In the genomic region with DNA sequence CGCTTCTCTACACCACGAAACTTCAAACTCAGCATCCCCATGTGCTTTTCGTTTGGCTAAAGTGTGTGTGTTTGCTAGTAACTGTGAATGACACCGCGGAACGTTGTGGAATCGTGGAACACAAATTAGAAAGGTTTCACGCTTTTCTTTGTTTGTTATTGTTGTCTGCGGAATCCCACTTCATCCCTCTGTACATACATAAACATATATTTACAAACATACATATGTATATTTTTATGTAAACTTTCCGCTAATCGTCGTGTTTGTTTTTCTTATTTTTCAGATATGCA, we compare ENCODE assay signal across 3 fruit fly cellular contexts.
A peak's percentile ranks its signal among the peaks of the same experiment; 100 is the strongest.
TF ChIP-seq lines count a peak whose summit lies in the region.

No protein-coding gene starts in this region.

- no peak for TF ChIP-seq CTCF in whole organism, embryonic (GFP tag; optimal IDR thresholded peaks at IDR 0.05; lab: Kevin White, UChicago)

TF ChIP-seq in whole organism, adult, 20 proteins besides CTCF, POLR2A, EP300 and RAD21:
- no peak for TF ChIP-seq tj (GFP tag; optimal IDR thresholded peaks at IDR 0.05; lab: Kevin White, UChicago)
- peak; percentile 2 for TF ChIP-seq Mnt (GFP tag; optimal IDR thresholded peaks at IDR 0.05; lab: Kevin White, UChicago)
- TF ChIP-seq cnc (optimal IDR thresholded peaks at IDR 0.05; lab: Kevin White, UChicago), result no peak

TF ChIP-seq in whole organism, embryonic, 481 proteins besides CTCF, POLR2A, EP300 and RAD21:
- TF ChIP-seq otp (GFP tag; IDR thresholded peaks at IDR 0.05; lab: Robert Waterston, UW), result no peak
- TF ChIP-seq CG11093 (GFP tag; IDR thresholded peaks at IDR 0.05; lab: Robert Waterston, UW), result no peak
- TF ChIP-seq CG14441 (GFP tag; IDR thresholded peaks at IDR 0.05; lab: Robert Waterston, UW), result no peak
- TF ChIP-seq chinmo (GFP tag; IDR thresholded peaks at IDR 0.05; lab: Robert Waterston, UW; ENCODE audit: partially characterized antibody), result 0 out of 4 replicates have a peak, but pooled peaks have one; percentile 40
- no peak for TF ChIP-seq Myb (GFP tag; optimal IDR thresholded peaks at IDR 0.05; lab: Kevin White, UChicago)
- TF ChIP-seq CG1529 (GFP tag; optimal IDR thresholded peaks at IDR 0.05; lab: Kevin White, UChicago), result no peak
- TF ChIP-seq klu (GFP tag; IDR thresholded peaks at IDR 0.05; lab: Robert Waterston, UW), result no peak
- TF ChIP-seq E2f1 (GFP tag; IDR thresholded peaks at IDR 0.05; lab: Robert Waterston, UW), result no peak
- TF ChIP-seq CG31441 (GFP tag; IDR thresholded peaks at IDR 0.05; lab: Robert Waterston, UW), result no peak
- no peak for TF ChIP-seq ewg (GFP tag; optimal IDR thresholded peaks at IDR 0.05; lab: Kevin White, UChicago)
- no peak for TF ChIP-seq Asciz (GFP tag; optimal IDR thresholded peaks at IDR 0.05; lab: Kevin White, UChicago)
- peak; percentile 23 for TF ChIP-seq stwl (tag; optimal IDR thresholded peaks at IDR 0.05; lab: Kevin White, UChicago)
- TF ChIP-seq knrl (GFP tag; IDR thresholded peaks at IDR 0.05; lab: Robert Waterston, UW; ENCODE audit: partially characterized antibody), result no peak
- TF ChIP-seq bowl (GFP tag; IDR thresholded peaks at IDR 0.05; lab: Robert Waterston, UW), result no peak
- TF ChIP-seq her (GFP tag; optimal IDR thresholded peaks at IDR 0.05; lab: Kevin White, UChicago), result no peak
- no peak for TF ChIP-seq CG12219 (GFP tag; optimal IDR thresholded peaks at IDR 0.05; lab: Kevin White, UChicago)
- no peak for TF ChIP-seq trem (tag; optimal IDR thresholded peaks at IDR 0.05; lab: Kevin White, UChicago)
- peak in 1 of 2 experiments; percentile 59 for TF ChIP-seq Trl (optimal IDR thresholded peaks at IDR 0.05; lab: Kevin White, UChicago)
- no peak for TF ChIP-seq Trl (GFP tag; optimal IDR thresholded peaks at IDR 0.05; lab: Kevin White, UChicago)
- no peak for TF ChIP-seq CG6854 (GFP tag; optimal IDR thresholded peaks at IDR 0.05; lab: Kevin White, UChicago)
- no peak for TF ChIP-seq CG16779 (GFP tag; IDR thresholded peaks at IDR 0.05; lab: Robert Waterston, UW)
- TF ChIP-seq tx (GFP tag; optimal IDR thresholded peaks at IDR 0.05; lab: Kevin White, UChicago), result no peak
- peak; percentile 74 for TF ChIP-seq Deaf1 (tag; optimal IDR thresholded peaks at IDR 0.05; lab: Kevin White, UChicago)
- TF ChIP-seq ken (GFP tag; IDR thresholded peaks at IDR 0.05; lab: Robert Waterston, UW), result no peak
- no peak for TF ChIP-seq Fer2 (tag; optimal IDR thresholded peaks at IDR 0.05; lab: Kevin White, UChicago)
- peak; percentile 88 for TF ChIP-seq pfk (GFP tag; optimal IDR thresholded peaks at IDR 0.05; lab: Kevin White, UChicago)
- TF ChIP-seq Atf3 (GFP tag; optimal IDR thresholded peaks at IDR 0.05; lab: Kevin White, UChicago), result no peak
- no peak for TF ChIP-seq CG30431 (GFP tag; optimal IDR thresholded peaks at IDR 0.05; lab: Kevin White, UChicago)
- TF ChIP-seq cg (GFP tag; optimal IDR thresholded peaks at IDR 0.05; lab: Kevin White, UChicago), result peak; percentile 6
- TF ChIP-seq CG4820 (GFP tag; optimal IDR thresholded peaks at IDR 0.05; lab: Kevin White, UChicago), result no peak
- TF ChIP-seq CG10209 (GFP tag; optimal IDR thresholded peaks at IDR 0.05; lab: Kevin White, UChicago), result no peak
- no peak for TF ChIP-seq CG7271 (tag; optimal IDR thresholded peaks at IDR 0.05; lab: Kevin White, UChicago)
- no peak for TF ChIP-seq Fer3 (tag; optimal IDR thresholded peaks at IDR 0.05; lab: Kevin White, UChicago)
- TF ChIP-seq CG30403 (GFP tag; optimal IDR thresholded peaks at IDR 0.05; lab: Kevin White, UChicago), result no peak
- TF ChIP-seq fu2 (GFP tag; optimal IDR thresholded peaks at IDR 0.05; lab: Kevin White, UChicago), result no peak

TF ChIP-seq in whole organism, prepupa, 60 proteins besides CTCF, POLR2A, EP300 and RAD21:
- TF ChIP-seq topi (GFP tag; optimal IDR thresholded peaks at IDR 0.05; lab: Kevin White, UChicago) (no peak), fkh (GFP tag; optimal IDR thresholded peaks at IDR 0.05; lab: Kevin White, UChicago) (peak; percentile 22), Eip93F (GFP tag; optimal IDR thresholded peaks at IDR 0.05; lab: Kevin White, UChicago) (peak; percentile 14), pdm3 (GFP tag; optimal IDR thresholded peaks at IDR 0.05; lab: Kevin White, UChicago) (no peak)
